Worm (Caenorhabditis elegans): ENCODE data around the gene F36F12.2.
A peak's percentile ranks its signal among the peaks of the same experiment; 100 is the strongest.

F36F12.2 gene

ce11 chrV:2072807-2073206 is 22.3 kb downstream of the F36F12.2 start, which contains the start of gene Y40B10A.9:
Y40B10A.9 (minus strand) TSS chrV:2072907.
- TF ChIP-seq athp-1 (tag; optimal IDR thresholded peaks at IDR 0.05) (no peak), F39B2.1 (GFP tag; IDR thresholded peaks at IDR 0.05) (no peak), attf-6 (GFP tag; IDR thresholded peaks at IDR 0.05) (no peak), hlh-26 (GFP tag; conservative IDR thresholded peaks at IDR 0.05) (no peak), ztf-3 (GFP tag; optimal IDR thresholded peaks at IDR 0.05) (no peak), rec-8 (tag; optimal IDR thresholded peaks at IDR 0.05) (no peak), Y95B8A.8 (GFP tag; IDR thresholded peaks at IDR 0.05) (no peak), lag-1 (GFP tag; IDR thresholded peaks at IDR 0.05) (no peak), ZK185.1 (tag; optimal IDR thresholded peaks at IDR 0.05; ENCODE audit: poor library complexity, severe bottlenecking) (no peak), zfh-2 (GFP tag; conservative IDR thresholded peaks at IDR 0.05) (no peak), snpc-4 (GFP tag; optimal IDR thresholded peaks at IDR 0.05) (no peak), snpc-4 (tag; optimal IDR thresholded peaks at IDR 0.05) (no peak), akir-1 (GFP tag; optimal IDR thresholded peaks at IDR 0.05) (no peak), fkh-3 (tag; optimal IDR thresholded peaks at IDR 0.05) (no peak), F23B12.7 (tag; optimal IDR thresholded peaks at IDR 0.05; ENCODE audit: insufficient read depth) (no peak), K12H6.12 (tag; optimal IDR thresholded peaks at IDR 0.05) (no peak), Y56A3A.18 (GFP tag; IDR thresholded peaks at IDR 0.05) (no peak), T07F8.4 (tag; optimal IDR thresholded peaks at IDR 0.05) (no peak), hsf-1 (GFP tag; IDR thresholded peaks at IDR 0.05) (no peak), hlh-12 (tag; optimal IDR thresholded peaks at IDR 0.05) (no peak)

- TF ChIP-seq attf-3 (GFP tag; conservative IDR thresholded peaks at IDR 0.05) (no peak), ceh-58 (GFP tag; IDR thresholded peaks at IDR 0.05) (no peak), lin-40 (tag; optimal IDR thresholded peaks at IDR 0.05) (no peak), attf-6 (GFP tag; IDR thresholded peaks at IDR 0.05) (0 out of 2 replicates have a peak, but pooled peaks have one; percentile 40), F37B4.10 (GFP tag; IDR thresholded peaks at IDR 0.05) (no peak), gei-17 (GFP tag; optimal IDR thresholded peaks at IDR 0.05) (no peak), tlf-1 (GFP tag; optimal IDR thresholded peaks at IDR 0.05) (no peak), sea-2 (GFP tag; IDR thresholded peaks at IDR 0.05) (no peak), nhr-27 (tag; optimal IDR thresholded peaks at IDR 0.05) (no peak), somi-1 (GFP tag; optimal IDR thresholded peaks at IDR 0.05) (no peak), D2030.7 (GFP tag; IDR thresholded peaks at IDR 0.05) (no peak), dox-1 (GFP tag; IDR thresholded peaks at IDR 0.05) (peak; percentile 32; the same call in 1 of the 2 replicates), K12H6.12 (tag; optimal IDR thresholded peaks at IDR 0.05) (no peak), egl-18 (GFP tag; IDR thresholded peaks at IDR 0.05) (no peak), ceh-40 (GFP tag; IDR thresholded peaks at IDR 0.05) (no peak), let-607 (tag; optimal IDR thresholded peaks at IDR 0.05) (no peak), dpff-1 (tag; optimal IDR thresholded peaks at IDR 0.05) (no peak), zfh-2 (GFP tag; conservative IDR thresholded peaks at IDR 0.05) (peak; percentile 62), madf-6 (GFP tag; IDR thresholded peaks at IDR 0.05) (peak; percentile 50), nfyb-1 (GFP tag; IDR thresholded peaks at IDR 0.05) (no peak), tbp1 (GFP tag; optimal IDR thresholded peaks at IDR 0.05) (peak; percentile 8), ZK185.1 (tag; optimal IDR thresholded peaks at IDR 0.05; ENCODE audit: poor library complexity, severe bottlenecking) (no peak), tbx-9 (tag; optimal IDR thresholded peaks at IDR 0.05; ENCODE audit: borderline replicate concordance) (no peak), snpc-1.1 (tag; optimal IDR thresholded peaks at IDR 0.05; ENCODE audit: insufficient read depth) (no peak), repo-1 (tag; optimal IDR thresholded peaks at IDR 0.05) (no peak), mcd-1 (GFP tag; IDR thresholded peaks at IDR 0.05) (no peak), nfya-1 (tag; optimal IDR thresholded peaks at IDR 0.05; ENCODE audit: borderline replicate concordance, insufficient read depth) (no peak), ekl-4 (GFP tag; IDR thresholded peaks at IDR 0.05) (peak; percentile 58), mxl-1 (tag; optimal IDR thresholded peaks at IDR 0.05) (peak; percentile 8), lsy-27 (tag; optimal IDR thresholded peaks at IDR 0.05; ENCODE audit: borderline replicate concordance, insufficient read depth) (no peak)
Measured at ce11 chrV:2068728-2069443, 26.2 kb downstream of the F36F12.2 start.
